Fruit fly (Drosophila melanogaster) whole organism: Measurements from ENCODE around the gene Cpr65Az.

Experiments used
- CG8478 ChIP-seq: fragments of >200 bp; optimal IDR thresholded peaks from 2 replicates; lab custom pipeline; 2018; ENCODE audit warnings: inconsistent platforms
- Dll ChIP-seq: fragments of >200 bp; optimal IDR thresholded peaks from 2 replicates; lab custom pipeline; 2017
- EcR ChIP-seq, 2 experiments: fragments of >200 bp; optimal IDR thresholded peaks; 2 replicates each; lab custom pipeline; 2017; ENCODE audit warnings: missing biosample characterization in 2 of 2, missing genetic modification characterization in 2 of 2, missing genetic modification reagents in 2 of 2
- pan ChIP-seq: fragments of >200 bp; optimal IDR thresholded peaks from 2 replicates; lab custom pipeline; 2017
- psq ChIP-seq: fragments of >200 bp; optimal IDR thresholded peaks from 2 replicates; lab custom pipeline; 2017

DNA sequence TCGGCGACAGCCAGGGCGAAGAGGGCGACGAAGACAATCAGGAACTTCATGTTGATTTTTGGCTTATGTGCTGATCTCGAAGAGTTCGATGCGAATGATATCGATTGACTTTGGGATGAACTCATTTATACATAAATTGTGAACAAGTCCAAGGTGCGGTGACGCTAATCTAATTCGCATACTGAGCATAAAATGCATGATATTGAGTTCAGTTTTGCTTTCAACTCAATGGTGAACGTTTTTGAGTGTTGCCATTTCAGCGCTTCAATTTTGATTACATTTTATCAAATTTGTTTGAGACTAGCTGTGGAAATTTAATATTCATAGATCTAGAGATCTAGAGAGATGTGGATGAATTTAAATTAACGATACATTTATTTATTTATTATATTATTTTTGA, 23.9 kb upstream of the Cpr65Az start, which contains the start of gene Lcp65Af:
- TF ChIP-seq psq (lab: Kevin White, UChicago), result no peak
- no peak for TF ChIP-seq CG8478 (lab: Kevin White, UChicago)
- no peak for TF ChIP-seq Dll (lab: Kevin White, UChicago)
- no peak for TF ChIP-seq pan (lab: Kevin White, UChicago)
- no peak for TF ChIP-seq EcR (GFP tag; optimal IDR thresholded peaks at IDR 0.05; lab: Kevin White, UChicago)
